Fruit fly (Drosophila melanogaster) whole organism, prepupa: ENCODE measurements around the gene CG42869.
A peak's percentile ranks its signal among the peaks of the same experiment; 100 is the strongest.

ENCODE experiments used
- Blimp-1 ChIP-seq: fragments of 200-800 bp; sonication (Bioruptor generic); optimal IDR thresholded peaks from 3 replicates; lab custom pipeline; 2017; ENCODE audit warnings: missing biosample characterization, missing genetic modification characterization, mild to moderate bottlenecking, moderate library complexity, missing genetic modification reagents
- CG10631 ChIP-seq: fragments of 200-800 bp; sonication (Bioruptor generic); optimal IDR thresholded peaks from 2 replicates; lab custom pipeline; 2016; ENCODE audit warnings: missing biosample characterization, missing genetic modification characterization
- CG10669 ChIP-seq: fragments of 200-800 bp; sonication (Bioruptor generic); optimal IDR thresholded peaks from 3 replicates; lab custom pipeline; 2018; ENCODE audit warnings: missing biosample characterization, mild to moderate bottlenecking, missing genetic modification characterization, moderate library complexity
- CG11294 ChIP-seq: fragments of 200-800 bp; sonication (Bioruptor generic); IDR thresholded peaks from 2 replicates; pipeline ENCODE4 v1.3.6; 2022; ENCODE audit warnings: missing biosample characterization, missing genetic modification characterization
- CG11762 ChIP-seq: fragments of 200-800 bp; sonication (Bioruptor generic); optimal IDR thresholded peaks from 3 replicates; lab custom pipeline; 2016; ENCODE audit warnings: missing biosample characterization, missing genetic modification characterization; ENCODE audit not compliant: insufficient read depth
- CG11902 ChIP-seq: fragments of 200-800 bp; sonication (Bioruptor generic); optimal IDR thresholded peaks from 3 replicates; lab custom pipeline; 2016; ENCODE audit warnings: missing biosample characterization, missing genetic modification characterization
- CG1621 ChIP-seq: fragments of 200-800 bp; sonication (Bioruptor generic); optimal IDR thresholded peaks from 3 replicates; lab custom pipeline; 2018; ENCODE audit warnings: missing biosample characterization, mild to moderate bottlenecking, missing genetic modification characterization
- CG16779 ChIP-seq: fragments of 200-800 bp; sonication (Bioruptor generic); optimal IDR thresholded peaks from 3 replicates; lab custom pipeline; 2017; ENCODE audit warnings: missing biosample characterization, mild to moderate bottlenecking, missing genetic modification characterization
- CG3032 ChIP-seq: fragments of 200-800 bp; optimal IDR thresholded peaks from 2 replicates; lab custom pipeline; 2019; ENCODE audit warnings: missing biosample characterization, mild to moderate bottlenecking, missing genetic modification characterization, moderate library complexity
- CG32006 ChIP-seq: fragments of 200-800 bp; sonication (Bioruptor generic); optimal IDR thresholded peaks from 3 replicates; lab custom pipeline; 2017; ENCODE audit warnings: missing biosample characterization, mild to moderate bottlenecking, missing genetic modification characterization
- CG34406 ChIP-seq: fragments of 200-800 bp; sonication (Bioruptor generic); optimal IDR thresholded peaks from 3 replicates; lab custom pipeline; 2016; ENCODE audit warnings: missing biosample characterization, missing genetic modification characterization
- CG4318 ChIP-seq: fragments of 200-800 bp; sonication (Bioruptor generic); optimal IDR thresholded peaks from 3 replicates; lab custom pipeline; 2017; ENCODE audit warnings: missing biosample characterization, mild to moderate bottlenecking, missing genetic modification characterization
- CG6163 ChIP-seq: fragments of 200-800 bp; sonication (Bioruptor generic); IDR thresholded peaks from 3 replicates; pipeline ENCODE4 v1.3.6; 2022; ENCODE audit warnings: missing biosample characterization, missing genetic modification characterization
- CG6276 ChIP-seq: fragments of 200-800 bp; sonication (Bioruptor generic); optimal IDR thresholded peaks from 2 replicates; lab custom pipeline; 2017; ENCODE audit warnings: missing biosample characterization, mild to moderate bottlenecking, missing genetic modification characterization
- CG6792 ChIP-seq: fragments of 200-800 bp; sonication (Bioruptor generic); optimal IDR thresholded peaks from 3 replicates; lab custom pipeline; 2016; ENCODE audit warnings: missing biosample characterization, missing genetic modification characterization
- CG6854 ChIP-seq: fragments of 200-800 bp; sonication (Bioruptor generic); optimal IDR thresholded peaks from 2 replicates; lab custom pipeline; 2017; ENCODE audit warnings: missing biosample characterization, mild to moderate bottlenecking, missing genetic modification characterization
- CG8119 ChIP-seq: fragments of 200-800 bp; sonication (Bioruptor generic); IDR thresholded peaks from 3 replicates; pipeline ENCODE4 v1.3.6; 2022; ENCODE audit warnings: missing biosample characterization, missing genetic modification characterization
- CG8319 ChIP-seq: fragments of 200-800 bp; sonication (Bioruptor generic); optimal IDR thresholded peaks from 3 replicates; lab custom pipeline; 2016; ENCODE audit warnings: missing biosample characterization, missing genetic modification characterization
- CG9139 ChIP-seq: fragments of 200-800 bp; sonication (Bioruptor generic); optimal IDR thresholded peaks from 3 replicates; lab custom pipeline; 2017; ENCODE audit warnings: missing biosample characterization, mild to moderate bottlenecking, missing genetic modification characterization
- Eip75B ChIP-seq: fragments of 200-800 bp; sonication (Bioruptor generic); optimal IDR thresholded peaks from 3 replicates; lab custom pipeline; 2016; ENCODE audit warnings: missing biosample characterization, missing genetic modification characterization
- Eip78C ChIP-seq: fragments of 200-800 bp; sonication (Bioruptor generic); peaks from one replicate; lab custom pipeline; 2016; ENCODE audit warnings: missing biosample characterization, missing genetic modification characterization
- Ets21C ChIP-seq: fragments of 200-800 bp; sonication (Bioruptor generic); optimal IDR thresholded peaks from 3 replicates; lab custom pipeline; 2016; ENCODE audit warnings: missing biosample characterization, missing genetic modification characterization
- Ets96B ChIP-seq: fragments of 200-800 bp; optimal IDR thresholded peaks from 2 replicates; lab custom pipeline; 2019; ENCODE audit warnings: missing biosample characterization, mild to moderate bottlenecking, missing genetic modification characterization, moderate library complexity
- Hr38 ChIP-seq: sonication (Bioruptor generic); optimal IDR thresholded peaks from 2 replicates; lab custom pipeline; 2016; ENCODE audit warnings: missing biosample characterization, missing genetic modification characterization
- Hr39 ChIP-seq: fragments of 200-800 bp; sonication (Bioruptor generic); optimal IDR thresholded peaks from 2 replicates; lab custom pipeline; 2016; ENCODE audit warnings: missing biosample characterization, missing genetic modification characterization
- Hr4 ChIP-seq: fragments of 200-800 bp; sonication (Bioruptor generic); optimal IDR thresholded peaks from 3 replicates; lab custom pipeline; 2016; ENCODE audit warnings: missing biosample characterization, missing genetic modification characterization
- Met ChIP-seq: fragments of 200-800 bp; sonication (Bioruptor generic); optimal IDR thresholded peaks from 3 replicates; lab custom pipeline; 2016; ENCODE audit warnings: missing biosample characterization, missing genetic modification characterization
- OdsH ChIP-seq: fragments of 200-800 bp; sonication (Bioruptor generic); optimal IDR thresholded peaks from 3 replicates; lab custom pipeline; 2016; ENCODE audit warnings: missing biosample characterization, missing genetic modification characterization
- Smox ChIP-seq: fragments of 200-800 bp; sonication (Bioruptor generic); optimal IDR thresholded peaks from 3 replicates; lab custom pipeline; 2016; ENCODE audit warnings: missing biosample characterization, missing genetic modification characterization
- Sox102F ChIP-seq: fragments of 200-800 bp; sonication (Bioruptor generic); optimal IDR thresholded peaks from 2 replicates; lab custom pipeline; 2016; ENCODE audit warnings: missing biosample characterization, mild to moderate bottlenecking, missing genetic modification characterization
- acj6 ChIP-seq: fragments of 200-800 bp; sonication (Bioruptor generic); optimal IDR thresholded peaks from 3 replicates; lab custom pipeline; 2016; ENCODE audit warnings: missing biosample characterization, missing genetic modification characterization
- cyc ChIP-seq: fragments of 200-800 bp; sonication (Bioruptor generic); optimal IDR thresholded peaks from 3 replicates; lab custom pipeline; 2016; ENCODE audit warnings: missing biosample characterization, missing genetic modification characterization
- dac ChIP-seq: fragments of 200-800 bp; sonication (Bioruptor generic); optimal IDR thresholded peaks from 2 replicates; lab custom pipeline; 2017; ENCODE audit warnings: missing biosample characterization, mild to moderate bottlenecking, missing genetic modification characterization
- dsx ChIP-seq: fragments of 200-800 bp; optimal IDR thresholded peaks from 3 replicates; lab custom pipeline; 2019; ENCODE audit warnings: missing biosample characterization, mild to moderate bottlenecking, missing genetic modification characterization, moderate library complexity; ENCODE audit not compliant: poor library complexity, severe bottlenecking
- eg ChIP-seq: fragments of 200-800 bp; sonication (Bioruptor generic); IDR thresholded peaks from 3 replicates; pipeline ENCODE4 v1.3.6; 2022; ENCODE audit warnings: missing biosample characterization, missing genetic modification characterization
- fd59A ChIP-seq: fragments of 200-800 bp; sonication (Bioruptor generic); optimal IDR thresholded peaks from 2 replicates; lab custom pipeline; 2017; ENCODE audit warnings: missing biosample characterization, mild to moderate bottlenecking, missing genetic modification characterization, missing genetic modification reagents
- fd85E ChIP-seq: fragments of 200-800 bp; sonication (Bioruptor generic); optimal IDR thresholded peaks from 3 replicates; lab custom pipeline; 2016; ENCODE audit warnings: missing biosample characterization, missing genetic modification characterization
- fkh ChIP-seq: fragments of 200-800 bp; sonication (Bioruptor generic); optimal IDR thresholded peaks from 3 replicates; lab custom pipeline; 2017; ENCODE audit warnings: missing biosample characterization, mild to moderate bottlenecking, missing genetic modification characterization, moderate library complexity
- net ChIP-seq: fragments of 200-800 bp; sonication (Bioruptor generic); optimal IDR thresholded peaks from 3 replicates; lab custom pipeline; 2016; ENCODE audit warnings: missing biosample characterization, missing genetic modification characterization
- spab ChIP-seq: fragments of 200-800 bp; sonication (Bioruptor generic); optimal IDR thresholded peaks from 2 replicates; lab custom pipeline; 2017; ENCODE audit warnings: missing biosample characterization, mild to moderate bottlenecking, missing genetic modification characterization, missing genetic modification reagents
- ss ChIP-seq, 2 experiments: fragments of 200-800 bp; sonication (Bioruptor generic); optimal IDR thresholded peaks; 2 replicates in 1 of 2; 3 replicates in 1 of 2; lab custom pipeline; 2017 to 2018; ENCODE audit warnings: mild to moderate bottlenecking in 2 of 2, missing biosample characterization in 2 of 2, missing genetic modification characterization in 2 of 2, moderate library complexity in 1 of 2
- svp ChIP-seq: fragments of 200-800 bp; sonication (Bioruptor generic); peaks from one replicate; lab custom pipeline; 2016; ENCODE audit warnings: missing biosample characterization, missing genetic modification characterization
- topi ChIP-seq: fragments of 200-800 bp; sonication (Bioruptor generic); optimal IDR thresholded peaks from 3 replicates; lab custom pipeline; 2016; ENCODE audit warnings: missing biosample characterization, missing genetic modification characterization

The CG42869 gene

dm6 chr3R:21703346-21703745, 33.3 kb downstream of the CG42869 start (continued):
- TF ChIP-seq CG32006 (GFP tag; lab: Kevin White, UChicago) (peak; percentile 91), CG11902 (GFP tag; lab: Kevin White, UChicago) (no peak), Sox102F (peak; percentile 16), CG8119 (peak; percentile 88), CG6854 (GFP tag; lab: Kevin White, UChicago) (no peak), Met (GFP tag; lab: Kevin White, UChicago) (peak; percentile 42), net (GFP tag; lab: Kevin White, UChicago) (peak; percentile 42), CG6792 (GFP tag; lab: Kevin White, UChicago) (peak; percentile 41), dsx (GFP tag; lab: Kevin White, UChicago) (no peak), CG11762 (GFP tag; lab: Kevin White, UChicago) (peak; percentile 31), CG6163 (GFP tag; lab: Robert Waterston, UW) (peak; percentile 43; the same call in 1 of the 3 replicates)

DNA sequence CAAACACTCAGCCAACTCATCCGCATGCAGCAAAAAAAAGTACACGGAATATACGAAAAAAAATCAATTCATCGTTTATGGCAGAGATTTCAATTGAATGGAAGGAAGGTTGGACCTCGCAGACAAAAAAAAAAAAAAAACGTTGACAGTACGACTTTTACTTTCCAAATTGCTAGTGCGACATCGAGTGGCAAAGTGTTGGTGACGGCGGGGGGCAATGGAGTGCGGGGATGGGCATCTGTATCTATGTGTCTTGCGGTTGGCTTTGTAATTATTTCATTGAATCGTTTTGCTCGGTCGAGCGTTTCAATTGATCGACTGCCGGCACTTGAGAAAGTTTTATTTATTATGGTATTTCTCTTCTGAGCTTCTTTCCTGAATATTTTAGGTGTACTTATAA, 35.1 kb downstream of the CG42869 start:
- TF ChIP-seq fkh (GFP tag; lab: Kevin White, UChicago), result no peak
- no peak for TF ChIP-seq svp (GFP tag; lab: Kevin White, UChicago)
- no peak for TF ChIP-seq CG6276
- TF ChIP-seq CG3032, result no peak
- no peak for TF ChIP-seq CG8319 (GFP tag; lab: Kevin White, UChicago)
- TF ChIP-seq acj6 (GFP tag; lab: Kevin White, UChicago), result no peak
- no peak for TF ChIP-seq cyc
- TF ChIP-seq CG4318 (GFP tag; lab: Kevin White, UChicago), result no peak
- no peak for TF ChIP-seq ss (GFP tag; optimal IDR thresholded peaks at IDR 0.05; lab: Kevin White, UChicago)
- TF ChIP-seq CG1621 (tag; lab: Kevin White, UChicago), result no peak

DNA sequence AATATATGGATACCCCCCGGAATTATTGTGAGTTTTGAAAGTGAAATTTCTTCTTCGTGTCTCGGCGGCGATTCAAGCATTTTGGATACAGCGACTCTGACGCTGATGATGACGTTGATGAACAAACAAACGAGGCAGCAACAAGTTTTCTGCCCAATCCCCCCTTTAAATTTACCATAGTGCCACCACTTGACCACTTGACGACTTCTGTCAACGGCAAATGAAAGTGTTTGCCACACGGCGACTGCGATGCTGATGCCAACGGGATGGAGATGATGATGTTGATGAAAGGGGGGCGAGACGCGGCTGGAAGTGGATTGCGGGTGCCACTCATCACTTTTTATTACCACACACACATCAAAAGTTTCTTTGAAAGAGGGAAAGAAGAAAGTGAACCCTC, 36.2 kb downstream of the CG42869 start:
- TF ChIP-seq Eip78C (GFP tag; lab: Kevin White, UChicago) (peak; percentile 6), CG11902 (GFP tag; lab: Kevin White, UChicago) (no peak), ss (GFP tag; optimal IDR thresholded peaks at IDR 0.05; lab: Kevin White, UChicago) (no peak), CG6276 (no peak), Blimp-1 (GFP tag; lab: Kevin White, UChicago) (peak; percentile 72)
- TF ChIP-seq, all 60 proteins: peak for 2

DNA sequence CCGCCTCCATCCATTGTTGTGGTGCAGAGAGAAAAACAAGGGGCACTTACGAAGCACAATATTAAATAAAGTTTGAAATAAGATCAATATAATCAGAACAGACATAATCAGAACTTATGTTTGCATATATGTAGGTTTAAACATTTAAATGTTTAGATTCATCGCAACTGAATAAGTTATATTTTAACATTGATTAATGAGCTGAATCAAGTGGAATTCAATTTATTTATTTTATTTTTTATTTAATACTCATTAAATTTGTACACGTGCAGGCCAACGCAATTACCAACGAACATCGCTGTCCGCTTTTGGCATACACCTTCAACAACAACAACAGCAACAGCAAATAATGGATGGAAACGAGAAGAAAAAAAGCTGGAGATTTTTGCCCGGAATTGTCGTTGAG, 37.8 kb downstream of the CG42869 start:
- TF ChIP-seq CG32006 (GFP tag; lab: Kevin White, UChicago) (peak; percentile 92), dac (GFP tag; lab: Kevin White, UChicago) (peak; percentile 61), acj6 (GFP tag; lab: Kevin White, UChicago) (peak; percentile 85), CG1621 (tag; lab: Kevin White, UChicago) (peak; percentile 80), fkh (GFP tag; lab: Kevin White, UChicago) (no peak), CG11294 (GFP tag; lab: Robert Waterston, UW) (peak; percentile 53), topi (GFP tag; lab: Kevin White, UChicago) (peak; percentile 72), Hr38 (GFP tag; lab: Kevin White, UChicago) (no peak), Hr4 (GFP tag; lab: Kevin White, UChicago) (peak; percentile 79), Ets21C (GFP tag; lab: Kevin White, UChicago) (peak; percentile 20), CG9139 (GFP tag; lab: Kevin White, UChicago) (peak; percentile 71), Ets96B (tag; lab: Kevin White, UChicago) (peak; percentile 93), Smox (peak; percentile 58), ss (GFP tag; optimal IDR thresholded peaks at IDR 0.05; lab: Kevin White, UChicago) (peak; percentile 88 to 91), Sox102F (peak; percentile 70), OdsH (peak; percentile 83), CG8319 (GFP tag; lab: Kevin White, UChicago) (peak; percentile 77), CG6792 (GFP tag; lab: Kevin White, UChicago) (peak; percentile 81), CG34406 (GFP tag; lab: Kevin White, UChicago) (peak; percentile 81), Hr39 (GFP tag; lab: Kevin White, UChicago) (peak; percentile 46), CG3032 (peak; percentile 93), CG6276 (peak; percentile 81), CG11762 (GFP tag; lab: Kevin White, UChicago) (peak; percentile 75), CG16779 (tag; lab: Kevin White, UChicago) (peak; percentile 72), Eip75B (GFP tag; lab: Kevin White, UChicago) (peak; percentile 79), fd59A (GFP tag; lab: Kevin White, UChicago) (peak; percentile 88), fd85E (GFP tag; lab: Kevin White, UChicago) (no peak), CG10669 (peak; percentile 90), spab (GFP tag; lab: Kevin White, UChicago) (peak; percentile 88), svp (GFP tag; lab: Kevin White, UChicago) (peak; percentile 87), CG10631 (GFP tag; lab: Kevin White, UChicago) (peak; percentile 85), eg (GFP tag; lab: Robert Waterston, UW) (peak; percentile 65; the same call in 1 of the 3 replicates)
